Fruit fly (Drosophila melanogaster) whole organism: ENCODE measurements around the gene yip7.

Experiments used
- CG8478 ChIP-seq: fragments of >200 bp; optimal IDR thresholded peaks from 2 replicates; lab custom pipeline; 2018; ENCODE audit warnings: inconsistent platforms
- Dll ChIP-seq: fragments of >200 bp; optimal IDR thresholded peaks from 2 replicates; lab custom pipeline; 2017
- pan ChIP-seq: fragments of >200 bp; optimal IDR thresholded peaks from 2 replicates; lab custom pipeline; 2017
- psq ChIP-seq: fragments of >200 bp; optimal IDR thresholded peaks from 2 replicates; lab custom pipeline; 2017
- usp ChIP-seq: fragments of >200 bp; optimal IDR thresholded peaks from 2 replicates; lab custom pipeline; 2017; ENCODE audit warnings: missing biosample characterization, missing genetic modification characterization, mixed read lengths

- TF ChIP-seq CG8478 (lab: Kevin White, UChicago) (no peak), usp (GFP tag; lab: Kevin White, UChicago) (no peak), pan (lab: Kevin White, UChicago) (no peak), psq (lab: Kevin White, UChicago) (no peak), Dll (no peak)
Measured at dm6 chr3L:6036811-6037210, 1.8 kb downstream of the yip7 start, which contains the start of gene CG6462.
